Fruit fly (Drosophila melanogaster): Measurements from ENCODE around the gene CG9302.

dm6 chr2L:13387255-13387654, 8.9 kb upstream of the CG9302 start, which contains the start of the genes Ing5 and CG7099:
- TF ChIP-seq dsf (GFP tag; optimal IDR thresholded peaks at IDR 0.05; ENCODE audit: borderline replicate concordance), result peak; percentile 92
- TF ChIP-seq dmrt93B (GFP tag; optimal IDR thresholded peaks at IDR 0.05), result peak; percentile 90
- TF ChIP-seq CG32264 (GFP tag; optimal IDR thresholded peaks at IDR 0.05), result peak; percentile 63
- peak; percentile 95 for TF ChIP-seq OdsH (GFP tag; optimal IDR thresholded peaks at IDR 0.05)
- TF ChIP-seq pan (optimal IDR thresholded peaks at IDR 0.05), result no peak
- peak; percentile 97 for TF ChIP-seq HLH106 (tag; optimal IDR thresholded peaks at IDR 0.05)
- TF ChIP-seq GATAd (GFP tag; optimal IDR thresholded peaks at IDR 0.05), result peak; percentile 92
- TF ChIP-seq Abd-B (GFP tag; optimal IDR thresholded peaks at IDR 0.05), result no peak
- TF ChIP-seq N (GFP tag; optimal IDR thresholded peaks at IDR 0.05), result no peak
